Worm (Caenorhabditis elegans) whole organism, L1 larva: ENCODE results near the gene prp-40.

Experiments
- C16A3.4 ChIP-seq: fragments of 150-350 bp; optimal IDR thresholded peaks from 2 replicates; lab custom pipeline; 2014; ENCODE audit warnings: missing biosample characterization, missing genetic modification characterization
- F16B12.6 ChIP-seq: fragments of 150-350 bp; optimal IDR thresholded peaks from 2 replicates; lab custom pipeline; 2014; ENCODE audit warnings: missing biosample characterization, missing genetic modification characterization
- Y116A8C.19 ChIP-seq: sonication (generic microtip); optimal IDR thresholded peaks from 2 replicates; lab custom pipeline; 2016; ENCODE audit warnings: missing compliant biosample characterization, missing genetic modification characterization, borderline replicate concordance
- aly-2 ChIP-seq: fragments of 150-350 bp; optimal IDR thresholded peaks from 2 replicates; lab custom pipeline; 2014; ENCODE audit warnings: missing biosample characterization, missing genetic modification characterization
- ama-1 ChIP-seq: fragments of 150-350 bp; optimal IDR thresholded peaks from 2 replicates; lab custom pipeline; 2014
- blmp-1 ChIP-seq: fragments of 150-350 bp; optimal IDR thresholded peaks from 2 replicates; lab custom pipeline; 2014; ENCODE audit warnings: missing biosample characterization, missing genetic modification characterization
- ceh-82 ChIP-seq, 3 experiments: fragments of 150-350 bp in 1 of 3; sonication (generic microtip) in 2 of 3; optimal IDR thresholded peaks; 2 replicates each; lab custom pipeline; 2014 to 2017; ENCODE audit warnings: missing biosample characterization in 3 of 3, missing genetic modification characterization in 3 of 3
- ceh-90 ChIP-seq: sonication (generic microtip); optimal IDR thresholded peaks from 2 replicates; lab custom pipeline; 2016; ENCODE audit warnings: missing genetic modification characterization, missing compliant biosample characterization
- dpl-1 ChIP-seq, 3 experiments: fragments of 150-350 bp in 2 of 3; sonication (generic microtip) in 1 of 3; optimal IDR thresholded peaks; 2 replicates each; lab custom pipeline; 2014 to 2017; ENCODE audit warnings: missing biosample characterization in 3 of 3, missing genetic modification characterization in 3 of 3, missing genetic modification reagents in 3 of 3
- dsc-1 ChIP-seq: sonication (generic microtip); optimal IDR thresholded peaks from 2 replicates; lab custom pipeline; 2016; ENCODE audit warnings: mild to moderate bottlenecking, missing genetic modification characterization, missing compliant biosample characterization
- efl-1 ChIP-seq, 4 experiments: fragments of 150-350 bp; optimal IDR thresholded peaks in 3 of 4; peaks in 1 of 4; 1 replicate in 1 of 4; 2 replicates in 3 of 4; lab custom pipeline; 2014; ENCODE audit warnings: missing biosample characterization in 2 of 4, missing genetic modification characterization in 2 of 4, missing genetic modification reagents in 2 of 4
- elt-3 ChIP-seq, 6 experiments: fragments of 150-350 bp in 1 of 6; sonication (generic microtip); optimal IDR thresholded peaks; 2 replicates each; lab custom pipeline; 2017 to 2018; ENCODE audit warnings: missing biosample characterization in 6 of 6, missing genetic modification characterization in 6 of 6, inconsistent platforms in 1 of 6
- fkh-10 ChIP-seq: sonication (generic microtip); optimal IDR thresholded peaks from 2 replicates; lab custom pipeline; 2017; ENCODE audit warnings: missing biosample characterization, missing genetic modification reagents, missing genetic modification characterization
- fkh-8 ChIP-seq: sonication (generic microtip); optimal IDR thresholded peaks from 2 replicates; lab custom pipeline; 2016; ENCODE audit warnings: mild to moderate bottlenecking, missing genetic modification characterization, missing compliant biosample characterization
- hpl-2 ChIP-seq: fragments of 150-350 bp; optimal IDR thresholded peaks from 2 replicates; lab custom pipeline; 2014; ENCODE audit warnings: missing biosample characterization, missing genetic modification reagents, missing genetic modification characterization
- isw-1 ChIP-seq: fragments of 200-800 bp; sonication (Bioruptor generic); IDR thresholded peaks from 2 replicates; pipeline ENCODE4 v1.3.6; 2022; ENCODE audit warnings: missing genetic modification characterization, missing compliant biosample characterization
- lin-13 ChIP-seq: fragments of 150-350 bp; optimal IDR thresholded peaks from 2 replicates; lab custom pipeline; 2014; ENCODE audit warnings: missing biosample characterization, missing genetic modification reagents, missing genetic modification characterization
- lin-15B ChIP-seq: fragments of 150-350 bp; sonication (generic microtip); optimal IDR thresholded peaks from 3 replicates; lab custom pipeline; 2014; ENCODE audit warnings: missing biosample characterization, missing genetic modification characterization
- lin-35 ChIP-seq, 2 experiments: fragments of 150-350 bp; optimal IDR thresholded peaks; 2 replicates each; lab custom pipeline; 2014; ENCODE audit warnings: missing biosample characterization in 2 of 2, missing genetic modification characterization in 2 of 2, missing genetic modification reagents in 2 of 2
- lsy-2 ChIP-seq, 2 experiments: fragments of 150-350 bp; optimal IDR thresholded peaks; 2 replicates each; lab custom pipeline; 2014; ENCODE audit warnings: missing biosample characterization in 2 of 2, missing genetic modification characterization in 2 of 2
- mab-9 ChIP-seq: fragments of 200-800 bp; sonication (Bioruptor generic); IDR thresholded peaks from 2 replicates; pipeline ENCODE4 v1.3.6; 2022; ENCODE audit warnings: missing genetic modification reagents, missing genetic modification characterization, missing compliant biosample characterization
- mdl-1 ChIP-seq, 2 experiments: fragments of 150-350 bp; optimal IDR thresholded peaks; 2 replicates each; lab custom pipeline; 2014 to 2017; ENCODE audit warnings: missing biosample characterization in 2 of 2, missing genetic modification characterization in 2 of 2, inconsistent platforms in 1 of 2
- mep-1 ChIP-seq: fragments of 150-350 bp; optimal IDR thresholded peaks from 2 replicates; lab custom pipeline; 2014; ENCODE audit warnings: missing biosample characterization, missing genetic modification characterization
- nhr-11 ChIP-seq: fragments of 150-350 bp; optimal IDR thresholded peaks from 2 replicates; lab custom pipeline; 2014; ENCODE audit warnings: missing biosample characterization, missing genetic modification characterization
- nhr-20 ChIP-seq: sonication (generic microtip); optimal IDR thresholded peaks from 2 replicates; lab custom pipeline; 2016; ENCODE audit warnings: mild to moderate bottlenecking, missing genetic modification characterization, missing compliant biosample characterization
- nhr-237 ChIP-seq: fragments of 150-350 bp; optimal IDR thresholded peaks from 2 replicates; lab custom pipeline; 2014; ENCODE audit warnings: missing biosample characterization, missing genetic modification characterization
- nhr-28 ChIP-seq: fragments of 150-350 bp; optimal IDR thresholded peaks from 2 replicates; lab custom pipeline; 2014; ENCODE audit warnings: missing biosample characterization, missing genetic modification characterization
- nhr-84 ChIP-seq: sonication (generic microtip); optimal IDR thresholded peaks from 2 replicates; lab custom pipeline; 2017; ENCODE audit warnings: missing biosample characterization, missing genetic modification characterization
- nhr-85 ChIP-seq: sonication (generic microtip); peaks from one replicate; lab custom pipeline; 2016; ENCODE audit warnings: missing genetic modification characterization, inconsistent platforms, missing compliant biosample characterization
- pag-3 ChIP-seq: sonication (generic microtip); optimal IDR thresholded peaks from 2 replicates; lab custom pipeline; 2017; ENCODE audit warnings: missing genetic modification characterization, mild to moderate bottlenecking, missing compliant biosample characterization, antibody characterized with exemption, borderline replicate concordance; ENCODE audit not compliant: insufficient read depth
- pax-3 ChIP-seq: fragments of 200-800 bp; sonication (Bioruptor generic); optimal IDR thresholded peaks from 2 replicates; lab custom pipeline; 2018; ENCODE audit warnings: mild to moderate bottlenecking, missing genetic modification characterization, moderate library complexity, missing compliant biosample characterization
- skn-1 ChIP-seq: fragments of 150-350 bp; optimal IDR thresholded peaks from 2 replicates; lab custom pipeline; 2014; ENCODE audit warnings: missing biosample characterization, missing genetic modification characterization
- snu-23 ChIP-seq: sonication (generic microtip); optimal IDR thresholded peaks from 2 replicates; lab custom pipeline; 2016; ENCODE audit warnings: missing genetic modification characterization, missing compliant biosample characterization
- sptf-1 ChIP-seq: fragments of 150-350 bp; optimal IDR thresholded peaks from 2 replicates; lab custom pipeline; 2014; ENCODE audit warnings: missing biosample characterization, missing genetic modification characterization
- sup-37 ChIP-seq: fragments of 200-800 bp; sonication (Bioruptor generic); optimal IDR thresholded peaks from 2 replicates; lab custom pipeline; 2018; ENCODE audit warnings: mild to moderate bottlenecking, missing genetic modification characterization, missing compliant biosample characterization
- swsn-7 ChIP-seq: sonication (generic microtip); optimal IDR thresholded peaks from 2 replicates; lab custom pipeline; 2016; ENCODE audit warnings: missing genetic modification characterization, missing compliant biosample characterization
- tbx-2 ChIP-seq: sonication (generic microtip); optimal IDR thresholded peaks from 2 replicates; lab custom pipeline; 2016; ENCODE audit warnings: missing genetic modification characterization, missing compliant biosample characterization
- unc-62 ChIP-seq: fragments of 150-350 bp; optimal IDR thresholded peaks from 2 replicates; lab custom pipeline; 2014; ENCODE audit warnings: missing biosample characterization, missing genetic modification reagents, missing genetic modification characterization
- unc-98 ChIP-seq: fragments of 200-800 bp; sonication (Bioruptor generic); IDR thresholded peaks from 2 replicates; pipeline ENCODE4 v1.3.6; 2022; ENCODE audit warnings: missing genetic modification characterization, missing compliant biosample characterization
- vab-15 ChIP-seq: sonication (generic microtip); optimal IDR thresholded peaks from 2 replicates; lab custom pipeline; 2017; ENCODE audit warnings: missing genotype, mild to moderate bottlenecking, missing genetic modification characterization, missing compliant biosample characterization
- zag-1 ChIP-seq: fragments of 150-350 bp; optimal IDR thresholded peaks from 2 replicates; lab custom pipeline; 2014; ENCODE audit warnings: missing biosample characterization, missing genetic modification characterization

The prp-40 gene

DNA sequence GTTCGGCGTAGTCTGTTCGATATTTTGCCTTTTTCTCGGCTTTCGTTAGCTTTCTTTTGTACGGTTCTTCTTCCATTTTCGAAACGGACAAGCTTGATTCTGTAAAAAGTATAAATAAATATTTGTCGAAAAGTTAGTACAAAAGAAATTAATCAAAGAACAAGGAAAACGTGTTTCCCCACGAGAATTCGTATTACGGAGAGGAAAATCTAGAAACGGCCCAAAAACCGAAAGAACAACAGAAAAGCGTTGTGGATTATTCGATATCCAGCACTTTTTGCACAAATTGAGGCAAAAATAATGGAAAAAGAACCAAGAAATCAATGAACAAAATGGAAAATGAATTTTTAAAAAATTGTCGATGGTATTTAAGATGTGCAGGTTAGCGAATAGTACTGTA, 20.4 kb downstream of the prp-40 start, which contains the start of gene mut-7:
Gene mut-7 (minus strand): TSS at position 101 of the 400 bp plus-strand sequence.
- no peak for TF ChIP-seq sptf-1 (tag; lab: Kevin White, UChicago)
- TF ChIP-seq hpl-2 = no peak
- TF ChIP-seq elt-3 (tag; optimal IDR thresholded peaks at IDR 0.05; lab: Kevin White, UChicago) = no peak
- no peak for TF ChIP-seq vab-15 (tag; lab: Kevin White, UChicago)
- TF ChIP-seq zag-1 (tag; lab: Kevin White, UChicago) = no peak
- no peak for TF ChIP-seq unc-98 (GFP tag; lab: Robert Waterston, UW)
- no peak for TF ChIP-seq fkh-8 (tag; lab: Kevin White, UChicago)
- TF ChIP-seq fkh-10 (GFP tag; lab: Kevin White, UChicago) = no peak

DNA sequence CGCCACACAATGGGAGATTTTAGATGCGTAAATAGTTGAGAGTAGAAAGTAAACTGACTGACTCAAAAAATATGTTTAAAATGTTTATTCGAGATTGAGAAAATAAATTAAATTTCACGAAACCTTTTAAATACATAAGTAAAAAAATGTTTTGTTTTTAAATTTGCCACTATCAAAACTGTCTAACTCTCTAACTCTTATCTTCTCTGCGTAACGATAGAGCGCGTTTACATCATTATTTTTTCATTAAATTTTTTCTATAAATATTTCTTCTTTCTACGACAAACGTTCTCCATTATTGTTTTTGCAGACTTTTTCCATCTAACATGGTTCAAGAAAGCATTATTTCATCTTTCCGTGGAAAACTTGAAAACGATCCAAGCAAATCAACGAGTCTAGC, 20.9 kb downstream of the prp-40 start, which contains the start of gene eif-2Balpha:
Gene eif-2Balpha (plus strand): TSS at position 304 of the 400 bp plus-strand sequence.
- TF ChIP-seq lin-35 (GFP tag; optimal IDR thresholded peaks at IDR 0.05; lab: Kevin White, UChicago) = peak; percentile 44 to 90
- peak in 1 of 3 experiments; percentile 30 for TF ChIP-seq ceh-82 (tag; optimal IDR thresholded peaks at IDR 0.05; lab: Kevin White, UChicago)
- TF ChIP-seq skn-1 = peak; percentile 14
- no peak for TF ChIP-seq ama-1 (lab: Kevin White, UChicago)
- peak; percentile 16 for TF ChIP-seq mep-1 (tag; lab: Kevin White, UChicago)
- TF ChIP-seq blmp-1 = peak; percentile 32
- peak; percentile 21 for TF ChIP-seq tbx-2 (tag; lab: Kevin White, UChicago)
- TF ChIP-seq dsc-1 (tag; lab: Kevin White, UChicago) = no peak
- TF ChIP-seq lsy-2 (tag; optimal IDR thresholded peaks at IDR 0.05; lab: Kevin White, UChicago) = peak; percentile 78 to 94
- TF ChIP-seq dpl-1 (GFP tag; optimal IDR thresholded peaks at IDR 0.05; lab: Kevin White, UChicago) = peak; percentile 70 to 80 (median 71)
- TF ChIP-seq swsn-7 (tag; lab: Kevin White, UChicago) = no peak
- TF ChIP-seq C16A3.4 (tag; lab: Kevin White, UChicago) = peak; percentile 40
- TF ChIP-seq snu-23 (GFP tag; lab: Kevin White, UChicago) = peak; percentile 28
- no peak for TF ChIP-seq nhr-11 (tag; lab: Kevin White, UChicago)
- no peak for TF ChIP-seq Y116A8C.19 (tag; lab: Kevin White, UChicago)
- TF ChIP-seq elt-3 (tag; optimal IDR thresholded peaks at IDR 0.05; lab: Kevin White, UChicago) = peak in 1 of 6 experiments; percentile 24
- TF ChIP-seq nhr-84 (tag; lab: Kevin White, UChicago) = no peak
- TF ChIP-seq mdl-1 (tag; optimal IDR thresholded peaks at IDR 0.05; lab: Kevin White, UChicago) = no peak
- no peak for TF ChIP-seq aly-2
- TF ChIP-seq nhr-20 (tag; lab: Kevin White, UChicago) = peak; percentile 4
- peak; percentile 34 for TF ChIP-seq F16B12.6 (tag; lab: Kevin White, UChicago)
- TF ChIP-seq lin-15B (tag; lab: Kevin White, UChicago) = peak; percentile 17
- TF ChIP-seq nhr-85 (tag; lab: Kevin White, UChicago) = peak; percentile 38
- TF ChIP-seq efl-1 (optimal IDR thresholded peaks at IDR 0.05; lab: Kevin White, UChicago) = peak; percentile 29 to 70
- TF ChIP-seq efl-1 (GFP tag; optimal IDR thresholded peaks at IDR 0.05 in 1 of 2; lab: Kevin White, UChicago) = peak; percentile 79 to 96

DNA sequence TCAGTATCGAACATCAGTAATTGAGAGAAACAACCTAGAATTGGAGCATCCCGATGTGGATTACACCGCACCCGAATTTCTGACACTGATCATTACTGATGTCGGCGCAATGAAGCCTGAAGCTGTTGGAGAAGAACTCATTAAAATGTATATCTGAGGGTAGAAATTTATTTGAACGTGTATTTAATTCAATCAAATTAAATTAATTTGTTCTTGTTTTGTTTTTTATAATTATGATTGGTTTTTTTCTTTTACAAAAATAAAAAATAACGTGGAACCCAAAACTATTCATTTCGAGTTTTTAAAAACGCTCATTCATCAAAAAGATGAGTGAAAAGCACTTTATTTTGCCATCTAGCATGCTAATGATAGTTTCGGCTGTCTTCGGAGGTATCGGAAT, 22.2 kb downstream of the prp-40 start, which contains the start of gene ZK1098.9:
Gene ZK1098.9 (plus strand): TSS at position 301 of the 400 bp plus-strand sequence.
- no peak for TF ChIP-seq mab-9 (GFP tag; lab: Robert Waterston, UW)
- no peak for TF ChIP-seq mep-1 (tag; lab: Kevin White, UChicago)
- TF ChIP-seq lin-13 (GFP tag; lab: Kevin White, UChicago) = no peak
- TF ChIP-seq pax-3 = no peak
- no peak for TF ChIP-seq hpl-2
- TF ChIP-seq ceh-90 (tag; lab: Kevin White, UChicago) = no peak
- no peak for TF ChIP-seq sup-37 (GFP tag; lab: Kevin White, UChicago)
- TF ChIP-seq unc-62 (GFP tag; lab: Kevin White, UChicago) = no peak
- no peak for TF ChIP-seq C16A3.4 (tag; lab: Kevin White, UChicago)
- no peak for TF ChIP-seq nhr-237 (tag; lab: Kevin White, UChicago)
- no peak for TF ChIP-seq pag-3 (tag; lab: Kevin White, UChicago)
- no peak for TF ChIP-seq fkh-10 (GFP tag; lab: Kevin White, UChicago)
- no peak for TF ChIP-seq isw-1 (GFP tag; lab: Robert Waterston, UW)
- no peak for TF ChIP-seq nhr-28 (tag; lab: Kevin White, UChicago)
